Worm (Caenorhabditis elegans): ENCODE data around the gene spch-1.

- TF ChIP-seq klf-2 (GFP tag; conservative IDR thresholded peaks at IDR 0.05) (no peak), T22C8.4 (GFP tag; IDR thresholded peaks at IDR 0.05) (no peak), ztf-23 (GFP tag; IDR thresholded peaks at IDR 0.05) (no peak)
Observed at ce11 chrIV:10122205-10122604, 10.9 kb upstream of the spch-1 start, which contains the start of gene irld-21.
